Worm (Caenorhabditis elegans): ENCODE measurements around the gene Y57G11A.2.

DNA sequence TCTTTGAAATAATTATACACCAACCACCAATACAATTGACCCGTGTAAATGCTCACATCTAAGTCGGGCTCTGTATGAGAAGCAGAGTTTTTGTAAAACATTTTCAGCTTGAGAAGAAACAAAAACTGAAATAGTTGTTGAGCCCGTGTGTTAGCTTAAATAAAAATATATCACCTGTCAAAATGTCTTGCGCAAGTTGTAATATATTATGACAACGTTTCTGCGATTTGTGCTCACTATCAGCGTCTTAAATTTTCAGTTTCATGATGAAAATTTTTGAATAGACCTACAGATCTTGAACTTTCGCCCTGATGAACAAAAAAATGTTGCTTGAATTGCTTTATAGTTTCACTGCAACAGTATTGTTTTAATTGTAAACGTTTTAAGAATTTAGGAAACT, 15.6 kb upstream of the Y57G11A.2 start, which contains the start of gene T27E7.4:
- TF ChIP-seq sox-4 (tag; optimal IDR thresholded peaks at IDR 0.05), result no peak
- no peak for TF ChIP-seq hlh-30 (tag; optimal IDR thresholded peaks at IDR 0.05; ENCODE audit: insufficient read depth)
- no peak for TF ChIP-seq ceh-2 (tag; optimal IDR thresholded peaks at IDR 0.05)
